Fruit fly (Drosophila melanogaster) whole organism, prepupa: ENCODE data around the gene CG4953.

Source experiments
- CG4318 ChIP-seq: fragments of 200-800 bp; sonication (Bioruptor generic); optimal IDR thresholded peaks from 3 replicates; lab custom pipeline; 2017; ENCODE audit warnings: missing biosample characterization, mild to moderate bottlenecking, missing genetic modification characterization
- CG6808 ChIP-seq: fragments of 200-800 bp; sonication (Bioruptor generic); optimal IDR thresholded peaks from 3 replicates; lab custom pipeline; 2017; ENCODE audit warnings: missing biosample characterization, missing genetic modification characterization, mild to moderate bottlenecking, moderate library complexity, missing genetic modification reagents
- CG6854 ChIP-seq: fragments of 200-800 bp; sonication (Bioruptor generic); optimal IDR thresholded peaks from 2 replicates; lab custom pipeline; 2017; ENCODE audit warnings: missing biosample characterization, mild to moderate bottlenecking, missing genetic modification characterization
- CG8119 ChIP-seq: fragments of 200-800 bp; sonication (Bioruptor generic); IDR thresholded peaks from 3 replicates; pipeline ENCODE4 v1.3.6; 2022; ENCODE audit warnings: missing biosample characterization, missing genetic modification characterization
- Hr38 ChIP-seq: sonication (Bioruptor generic); optimal IDR thresholded peaks from 2 replicates; lab custom pipeline; 2016; ENCODE audit warnings: missing biosample characterization, missing genetic modification characterization
- Lpt ChIP-seq: fragments of 200-800 bp; sonication (Bioruptor generic); optimal IDR thresholded peaks from 3 replicates; lab custom pipeline; 2016; ENCODE audit warnings: missing biosample characterization, missing genetic modification characterization
- OdsH ChIP-seq: fragments of 200-800 bp; sonication (Bioruptor generic); optimal IDR thresholded peaks from 3 replicates; lab custom pipeline; 2016; ENCODE audit warnings: missing biosample characterization, missing genetic modification characterization
- Sox102F ChIP-seq: fragments of 200-800 bp; sonication (Bioruptor generic); optimal IDR thresholded peaks from 2 replicates; lab custom pipeline; 2016; ENCODE audit warnings: missing biosample characterization, mild to moderate bottlenecking, missing genetic modification characterization
- esn ChIP-seq: fragments of 200-800 bp; sonication (Bioruptor generic); optimal IDR thresholded peaks from 2 replicates; lab custom pipeline; 2016; ENCODE audit warnings: missing biosample characterization, mild to moderate bottlenecking, missing genetic modification characterization, moderate library complexity
- fd85E ChIP-seq: fragments of 200-800 bp; sonication (Bioruptor generic); optimal IDR thresholded peaks from 3 replicates; lab custom pipeline; 2016; ENCODE audit warnings: missing biosample characterization, missing genetic modification characterization
- pdm3 ChIP-seq: fragments of 200-800 bp; sonication (Bioruptor generic); optimal IDR thresholded peaks from 3 replicates; lab custom pipeline; 2016; ENCODE audit warnings: missing biosample characterization, missing genetic modification characterization
- ss ChIP-seq, 2 experiments: fragments of 200-800 bp; sonication (Bioruptor generic); optimal IDR thresholded peaks; 2 replicates in 1 of 2; 3 replicates in 1 of 2; lab custom pipeline; 2017 to 2018; ENCODE audit warnings: mild to moderate bottlenecking in 2 of 2, missing biosample characterization in 2 of 2, missing genetic modification characterization in 2 of 2, moderate library complexity in 1 of 2

DNA sequence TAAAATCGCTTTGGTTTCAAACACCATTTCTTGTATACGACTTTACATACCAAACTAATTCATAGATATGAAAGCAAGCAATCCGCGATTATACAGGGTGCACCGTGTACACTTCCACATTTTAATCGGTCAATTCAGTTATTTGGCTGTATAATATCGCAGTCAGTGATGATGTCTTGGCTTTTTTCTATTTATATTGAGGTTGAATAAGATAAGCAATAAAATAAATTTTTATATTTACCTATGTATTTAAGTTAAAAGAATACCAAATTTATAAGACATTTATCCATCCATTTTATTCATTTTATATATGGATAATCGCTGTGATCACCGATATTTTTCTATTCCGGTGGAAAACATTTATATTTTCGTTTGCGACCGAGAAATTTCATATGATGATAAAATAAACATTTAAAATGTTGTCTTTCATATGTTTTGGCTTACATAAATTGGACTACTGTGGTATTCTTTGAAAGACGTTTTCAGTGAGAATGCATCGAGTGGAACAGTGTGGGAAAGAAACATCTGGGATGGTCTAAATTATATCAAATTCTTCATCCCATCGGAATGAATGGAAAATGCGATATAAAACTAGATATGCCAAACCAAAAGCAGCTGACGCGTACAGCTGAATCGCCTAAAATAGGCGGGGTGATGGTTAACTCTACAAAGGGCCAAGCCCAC, 39.6 kb upstream of the CG4953 start, which contains the start of gene CG5708:
- TF ChIP-seq esn: peak; percentile 32
- TF ChIP-seq Sox102F (GFP tag; lab: Kevin White, UChicago): no peak
- TF ChIP-seq CG6808 (GFP tag; lab: Kevin White, UChicago): no peak
- TF ChIP-seq fd85E (GFP tag; lab: Kevin White, UChicago): no peak
- no peak for TF ChIP-seq OdsH
- no peak for TF ChIP-seq CG6854 (GFP tag; lab: Kevin White, UChicago)
- TF ChIP-seq CG4318 (GFP tag; lab: Kevin White, UChicago): no peak
- no peak for TF ChIP-seq Lpt (GFP tag; lab: Kevin White, UChicago)
- no peak for TF ChIP-seq pdm3
- no peak for TF ChIP-seq Hr38 (GFP tag; lab: Kevin White, UChicago)
- TF ChIP-seq CG8119 (GFP tag; lab: Robert Waterston, UW): no peak
- TF ChIP-seq ss (GFP tag; optimal IDR thresholded peaks at IDR 0.05; lab: Kevin White, UChicago): peak in 1 of 2 experiments; percentile 20
